Fruit fly (Drosophila melanogaster): ENCODE results near the gene dsh.

Gene dsh

DNA sequence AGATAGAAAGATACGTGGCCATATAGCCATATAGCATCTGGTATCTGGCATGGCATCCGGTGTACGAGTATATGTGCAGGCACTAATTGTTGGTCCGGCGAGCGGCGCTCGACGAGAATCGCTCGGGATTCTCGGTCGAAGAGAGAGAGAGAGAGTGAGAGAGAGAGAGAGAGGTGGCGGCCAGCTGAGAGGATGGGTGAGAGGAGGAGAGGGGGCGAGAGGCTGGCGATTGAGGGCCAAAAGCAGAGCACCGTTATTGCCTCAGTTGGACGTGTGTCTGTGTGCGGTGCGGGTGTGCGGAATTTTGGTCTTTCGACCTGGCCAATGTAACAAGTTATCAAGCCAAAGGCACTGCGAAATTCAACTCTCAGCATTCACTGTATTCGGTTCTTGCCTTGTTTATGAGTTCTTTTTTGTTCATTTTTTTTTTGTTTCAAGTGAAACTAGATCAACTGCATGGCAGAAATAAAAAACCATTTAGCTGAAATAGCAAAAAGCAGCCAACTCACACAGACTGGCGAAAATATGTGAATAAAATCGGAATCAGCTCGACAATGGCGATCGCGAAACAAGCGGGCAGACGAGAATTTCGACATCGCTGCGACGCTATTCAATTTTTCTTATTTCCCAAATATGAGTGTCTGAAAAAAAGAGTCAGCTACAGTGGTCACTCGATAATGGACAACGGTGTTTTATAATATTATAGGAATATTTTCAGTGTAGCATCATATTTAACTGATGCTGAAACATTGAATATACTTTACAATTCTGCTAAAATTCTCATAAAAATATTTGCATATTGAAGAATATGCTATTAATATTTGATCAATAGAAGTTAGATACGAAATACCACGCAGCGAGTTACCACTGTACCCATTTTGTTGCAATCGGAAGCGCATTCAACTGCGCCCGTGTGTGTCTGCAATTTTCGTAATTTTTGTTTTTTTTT, 17.4 kb downstream of the dsh start:
- no peak for TF ChIP-seq CG7987 (GFP tag; optimal IDR thresholded peaks at IDR 0.05)
- no peak for TF ChIP-seq fd102C (GFP tag; optimal IDR thresholded peaks at IDR 0.05)
- TF ChIP-seq Dad (GFP tag; optimal IDR thresholded peaks at IDR 0.05) = no peak
- TF ChIP-seq stc (GFP tag; IDR thresholded peaks at IDR 0.05) = no peak
- no peak for TF ChIP-seq sim (GFP tag; IDR thresholded peaks at IDR 0.05)
- TF ChIP-seq Rfx (GFP tag; IDR thresholded peaks at IDR 0.05) = peak; percentile 31
- no peak for TF ChIP-seq CG10979 (tag; optimal IDR thresholded peaks at IDR 0.05)
- TF ChIP-seq CG11456 (GFP tag; IDR thresholded peaks at IDR 0.05) = no peak
- TF ChIP-seq CG33557 (GFP tag; optimal IDR thresholded peaks at IDR 0.05) = no peak
- TF ChIP-seq sr (GFP tag; IDR thresholded peaks at IDR 0.05) = no peak
- TF ChIP-seq CG9215 (GFP tag; IDR thresholded peaks at IDR 0.05) = no peak
- no peak for TF ChIP-seq zfh1 (GFP tag; IDR thresholded peaks at IDR 0.05)
- peak; percentile 1 for TF ChIP-seq yki (optimal IDR thresholded peaks at IDR 0.05)
- TF ChIP-seq CG6791 (GFP tag; IDR thresholded peaks at IDR 0.05; ENCODE audit: partially characterized antibody) = 0 out of 3 replicates have a peak, but pooled peaks have one; percentile 22
- no peak for TF ChIP-seq tll (GFP tag; optimal IDR thresholded peaks at IDR 0.05)
- TF ChIP-seq CG17385 (GFP tag; optimal IDR thresholded peaks at IDR 0.05) = no peak
- TF ChIP-seq trem (tag; optimal IDR thresholded peaks at IDR 0.05) = no peak
- TF ChIP-seq Fer3 (tag; optimal IDR thresholded peaks at IDR 0.05) = no peak
- TF ChIP-seq kah (GFP tag; optimal IDR thresholded peaks at IDR 0.05) = no peak
- TF ChIP-seq Oli (tag; optimal IDR thresholded peaks at IDR 0.05) = no peak
- peak; percentile 29; the same call in 1 of the 2 replicates for TF ChIP-seq slbo (GFP tag; IDR thresholded peaks at IDR 0.05)
- no peak for TF ChIP-seq CG13894 (tag; optimal IDR thresholded peaks at IDR 0.05)
- TF ChIP-seq zf30C (GFP tag; optimal IDR thresholded peaks at IDR 0.05) = no peak
- TF ChIP-seq CG6272 (GFP tag; IDR thresholded peaks at IDR 0.05) = no peak
- TF ChIP-seq zen2 (GFP tag; IDR thresholded peaks at IDR 0.05; ENCODE audit: partially characterized antibody) = no peak
- TF ChIP-seq CG43689 (GFP tag; IDR thresholded peaks at IDR 0.05) = no peak
- peak; percentile 8 for TF ChIP-seq lilli (GFP tag; optimal IDR thresholded peaks at IDR 0.05)
- no peak for TF ChIP-seq jing (GFP tag; optimal IDR thresholded peaks at IDR 0.05)
- TF ChIP-seq Sry-δ (GFP tag; optimal IDR thresholded peaks at IDR 0.05) = no peak
- TF ChIP-seq CG4854 (GFP tag; optimal IDR thresholded peaks at IDR 0.05) = no peak
- TF ChIP-seq lbe (GFP tag; optimal IDR thresholded peaks at IDR 0.05) = no peak
- no peak for TF ChIP-seq Bdp1 (GFP tag; optimal IDR thresholded peaks at IDR 0.05)
- no peak for TF ChIP-seq Dip3 (GFP tag; optimal IDR thresholded peaks at IDR 0.05)
- no peak for TF ChIP-seq luna (GFP tag; optimal IDR thresholded peaks at IDR 0.05)
- TF ChIP-seq gsb (GFP tag; IDR thresholded peaks at IDR 0.05) = no peak
- peak; percentile 17 for TF ChIP-seq sens (GFP tag)
- peak; percentile 2 for TF ChIP-seq dmrt99B (tag; optimal IDR thresholded peaks at IDR 0.05)
- TF ChIP-seq E2f1 (GFP tag; IDR thresholded peaks at IDR 0.05) = 0 out of 2 replicates have a peak, but pooled peaks have one; percentile 15
- no peak for TF ChIP-seq pros (GFP tag; optimal IDR thresholded peaks at IDR 0.05)
- TF ChIP-seq crol (GFP tag; IDR thresholded peaks at IDR 0.05) = peak; percentile 82
- no peak for TF ChIP-seq otp (GFP tag; IDR thresholded peaks at IDR 0.05)
- no peak for TF ChIP-seq tup (GFP tag; optimal IDR thresholded peaks at IDR 0.05)
- no peak for TF ChIP-seq fru (optimal IDR thresholded peaks at IDR 0.05)
- TF ChIP-seq CG1602 (GFP tag; optimal IDR thresholded peaks at IDR 0.05) = no peak
- TF ChIP-seq HLHmδ (GFP tag; optimal IDR thresholded peaks at IDR 0.05) = no peak
- TF ChIP-seq az2 (GFP tag; optimal IDR thresholded peaks at IDR 0.05) = no peak
- no peak for TF ChIP-seq tap (tag; optimal IDR thresholded peaks at IDR 0.05)
- TF ChIP-seq Ets97D (GFP tag; optimal IDR thresholded peaks at IDR 0.05) = no peak
- TF ChIP-seq CG18011 (GFP tag; optimal IDR thresholded peaks at IDR 0.05) = no peak
- TF ChIP-seq dm (GFP tag; optimal IDR thresholded peaks at IDR 0.05) = no peak

All from whole organism, embryonic.